Worm (Caenorhabditis elegans) whole organism, early embryonic: Measurements from ENCODE around the gene gcy-32.

Experiments
- B0310.2 ChIP-seq: sonication (generic microtip); optimal IDR thresholded peaks from 2 replicates; lab custom pipeline; 2016; ENCODE audit warnings: mild to moderate bottlenecking, missing genetic modification characterization, missing compliant biosample characterization
- F13C5.2 ChIP-seq: sonication (generic microtip); optimal IDR thresholded peaks from 2 replicates; lab custom pipeline; 2017; ENCODE audit warnings: mild to moderate bottlenecking, missing genetic modification characterization, inconsistent platforms, missing compliant biosample characterization
- aly-1 ChIP-seq: sonication (generic microtip); optimal IDR thresholded peaks from 2 replicates; lab custom pipeline; 2016; ENCODE audit warnings: missing genetic modification characterization, missing compliant biosample characterization
- ama-1 ChIP-seq: fragments of 150-350 bp; optimal IDR thresholded peaks from 2 replicates; lab custom pipeline; 2014
- ceh-13 ChIP-seq: fragments of 200-800 bp; sonication (Bioruptor generic); optimal IDR thresholded peaks from 2 replicates; lab custom pipeline; 2018; ENCODE audit warnings: mild to moderate bottlenecking, missing genetic modification characterization, missing compliant biosample characterization
- ceh-36 ChIP-seq: sonication (generic microtip); optimal IDR thresholded peaks from 2 replicates; lab custom pipeline; 2016; ENCODE audit warnings: missing genetic modification characterization, inconsistent platforms, missing compliant biosample characterization
- ets-7 ChIP-seq: sonication (generic microtip); optimal IDR thresholded peaks from 2 replicates; lab custom pipeline; 2016; ENCODE audit warnings: missing genotype, missing genetic modification characterization, missing compliant biosample characterization
- flt-1 ChIP-seq: fragments of 200-800 bp; sonication (Bioruptor generic); IDR thresholded peaks from 2 replicates; pipeline ENCODE4 v1.3.6; 2022; ENCODE audit warnings: missing genetic modification characterization, missing compliant biosample characterization
- hmbx-1 ChIP-seq: sonication (generic microtip); optimal IDR thresholded peaks from 2 replicates; lab custom pipeline; 2016; ENCODE audit warnings: mild to moderate bottlenecking, missing genetic modification characterization, missing compliant biosample characterization
- hmg-4 ChIP-seq: fragments of 200-800 bp; sonication (Bioruptor generic); optimal IDR thresholded peaks from 2 replicates; lab custom pipeline; 2018; ENCODE audit warnings: mild to moderate bottlenecking, missing genetic modification characterization, missing compliant biosample characterization
- hnd-1 ChIP-seq: sonication (generic microtip); optimal IDR thresholded peaks from 2 replicates; lab custom pipeline; 2016; ENCODE audit warnings: missing genetic modification characterization, missing compliant biosample characterization
- pes-1 ChIP-seq: fragments of 200-800 bp; sonication (Bioruptor generic); IDR thresholded peaks from 2 replicates; pipeline ENCODE4 v1.3.6; 2022; ENCODE audit warnings: missing genetic modification reagents, missing genetic modification characterization, missing compliant biosample characterization
- scrt-1 ChIP-seq: fragments of 200-800 bp; sonication (Bioruptor generic); IDR thresholded peaks from 2 replicates; pipeline ENCODE4 v1.3.6; 2022; ENCODE audit warnings: missing genetic modification characterization, missing compliant biosample characterization
- sea-1 ChIP-seq: fragments of 200-800 bp; sonication (Bioruptor generic); conservative IDR thresholded peaks from 2 replicates; pipeline ENCODE4 v1.3.6; 2022; ENCODE audit warnings: missing genetic modification characterization, missing compliant biosample characterization
- tbx-11 ChIP-seq: fragments of 200-800 bp; sonication (Bioruptor generic); IDR thresholded peaks from 2 replicates; pipeline ENCODE4 v1.3.6; 2022; ENCODE audit warnings: missing genetic modification characterization, missing compliant biosample characterization
- tbx-37 ChIP-seq: fragments of 200-800 bp; sonication (Bioruptor generic); conservative IDR thresholded peaks from 2 replicates; pipeline ENCODE4 v1.3.6; 2022; ENCODE audit warnings: missing genetic modification reagents, missing genetic modification characterization, missing compliant biosample characterization
- tra-4 ChIP-seq: sonication (generic microtip); optimal IDR thresholded peaks from 2 replicates; lab custom pipeline; 2017; ENCODE audit warnings: missing genetic modification characterization, missing compliant biosample characterization

The gcy-32 gene

ce11 chrV:13879241-13879640 lies 36.0 kb downstream of the gcy-32 start, which contains the start of gene lbp-7:
TSS of gene lbp-7 (plus strand) at chrV:13879552.
- TF ChIP-seq ceh-13: no peak
- no peak for TF ChIP-seq F13C5.2 (tag; lab: Kevin White, UChicago)
- no peak for TF ChIP-seq tbx-37 (GFP tag; lab: Robert Waterston, UW)
- TF ChIP-seq ets-7 (tag; lab: Kevin White, UChicago): no peak
- TF ChIP-seq hnd-1 (tag; lab: Kevin White, UChicago): no peak
- TF ChIP-seq aly-1 (tag; lab: Kevin White, UChicago): no peak
- no peak for TF ChIP-seq tra-4 (tag; lab: Kevin White, UChicago)
- TF ChIP-seq ama-1 (lab: Kevin White, UChicago): no peak
- TF ChIP-seq scrt-1 (GFP tag; lab: Robert Waterston, UW): no peak
- no peak for TF ChIP-seq B0310.2 (tag; lab: Kevin White, UChicago)
- TF ChIP-seq sea-1 (GFP tag; lab: Robert Waterston, UW): no peak
- TF ChIP-seq ceh-36 (tag; lab: Kevin White, UChicago): no peak
- TF ChIP-seq hmg-4 (GFP tag; lab: Kevin White, UChicago): no peak
- no peak for TF ChIP-seq tbx-11 (GFP tag; lab: Robert Waterston, UW)
- TF ChIP-seq flt-1: no peak
- TF ChIP-seq hmbx-1 (tag; lab: Kevin White, UChicago): no peak
- TF ChIP-seq pes-1 (GFP tag; lab: Robert Waterston, UW): no peak

ce11 chrV:13878226-13878625 lies 37.1 kb downstream of the gcy-32 start:
- TF ChIP-seq scrt-1 (GFP tag; lab: Robert Waterston, UW) (no peak), ceh-13 (no peak), aly-1 (tag; lab: Kevin White, UChicago) (no peak)

- TF ChIP-seq hmbx-1 (tag; lab: Kevin White, UChicago) (no peak), scrt-1 (GFP tag; lab: Robert Waterston, UW) (no peak), ets-7 (tag; lab: Kevin White, UChicago) (no peak), ceh-13 (no peak), pes-1 (GFP tag; lab: Robert Waterston, UW) (no peak), aly-1 (tag; lab: Kevin White, UChicago) (no peak), tbx-37 (GFP tag; lab: Robert Waterston, UW) (no peak)
Measured at ce11 chrV:13876529-13876928, 38.8 kb downstream of the gcy-32 start, which contains the start of gene T22G5.1. TSS of gene T22G5.1 (plus strand) at chrV:13876829.

ce11 chrV:13873323-13873722 lies 42.0 kb downstream of the gcy-32 start:
- TF ChIP-seq ets-7 (tag; lab: Kevin White, UChicago): no peak
- TF ChIP-seq B0310.2 (tag; lab: Kevin White, UChicago): no peak
- TF ChIP-seq hmg-4 (GFP tag; lab: Kevin White, UChicago): no peak
- no peak for TF ChIP-seq ama-1 (lab: Kevin White, UChicago)
- TF ChIP-seq ceh-36 (tag; lab: Kevin White, UChicago): no peak
- TF ChIP-seq hnd-1 (tag; lab: Kevin White, UChicago): no peak
- TF ChIP-seq tbx-37 (GFP tag; lab: Robert Waterston, UW): no peak
- TF ChIP-seq tra-4 (tag; lab: Kevin White, UChicago): no peak
- TF ChIP-seq tbx-11 (GFP tag; lab: Robert Waterston, UW): no peak
- TF ChIP-seq hmbx-1 (tag; lab: Kevin White, UChicago): no peak
- no peak for TF ChIP-seq pes-1 (GFP tag; lab: Robert Waterston, UW)
- TF ChIP-seq flt-1: no peak
- no peak for TF ChIP-seq scrt-1 (GFP tag; lab: Robert Waterston, UW)
- no peak for TF ChIP-seq F13C5.2 (tag; lab: Kevin White, UChicago)
- TF ChIP-seq sea-1 (GFP tag; lab: Robert Waterston, UW): no peak
- TF ChIP-seq aly-1 (tag; lab: Kevin White, UChicago): no peak
- no peak for TF ChIP-seq ceh-13

ce11 chrV:13872895-13873294 lies 42.4 kb downstream of the gcy-32 start, which contains the start of gene cpt-5:
TSS of gene cpt-5 (plus strand) at chrV:13873195.
- TF ChIP-seq F13C5.2 (tag; lab: Kevin White, UChicago) (no peak), aly-1 (tag; lab: Kevin White, UChicago) (no peak), tbx-11 (GFP tag; lab: Robert Waterston, UW) (no peak), tra-4 (tag; lab: Kevin White, UChicago) (no peak), hnd-1 (tag; lab: Kevin White, UChicago) (no peak), hmg-4 (GFP tag; lab: Kevin White, UChicago) (no peak), tbx-37 (GFP tag; lab: Robert Waterston, UW) (no peak), ets-7 (tag; lab: Kevin White, UChicago) (no peak), pes-1 (GFP tag; lab: Robert Waterston, UW) (no peak), ceh-36 (tag; lab: Kevin White, UChicago) (no peak), flt-1 (no peak), sea-1 (GFP tag; lab: Robert Waterston, UW) (no peak), ama-1 (lab: Kevin White, UChicago) (no peak), ceh-13 (no peak), hmbx-1 (tag; lab: Kevin White, UChicago) (no peak), B0310.2 (tag; lab: Kevin White, UChicago) (no peak)

- TF ChIP-seq B0310.2 (tag; lab: Kevin White, UChicago) (no peak), flt-1 (no peak), sea-1 (GFP tag; lab: Robert Waterston, UW) (no peak), ama-1 (lab: Kevin White, UChicago) (no peak), F13C5.2 (tag; lab: Kevin White, UChicago) (no peak), hmg-4 (GFP tag; lab: Kevin White, UChicago) (no peak), aly-1 (tag; lab: Kevin White, UChicago) (no peak), hnd-1 (tag; lab: Kevin White, UChicago) (no peak), ets-7 (tag; lab: Kevin White, UChicago) (no peak), tra-4 (tag; lab: Kevin White, UChicago) (no peak), ceh-36 (tag; lab: Kevin White, UChicago) (no peak), tbx-37 (GFP tag; lab: Robert Waterston, UW) (no peak), pes-1 (GFP tag; lab: Robert Waterston, UW) (no peak), scrt-1 (GFP tag; lab: Robert Waterston, UW) (no peak), ceh-13 (no peak), tbx-11 (GFP tag; lab: Robert Waterston, UW) (no peak), hmbx-1 (tag; lab: Kevin White, UChicago) (no peak)
Measured at ce11 chrV:13869551-13869950, 45.7 kb downstream of the gcy-32 start.
